Worm (Caenorhabditis elegans) whole organism, L3 larva: ENCODE data around the gene bgal-1.

Experiments used
- daf-12 ChIP-seq: fragments of 150-350 bp; optimal IDR thresholded peaks from 2 replicates; lab custom pipeline; 2014; ENCODE audit warnings: missing biosample characterization, missing genetic modification reagents, missing genetic modification characterization
- egl-5 ChIP-seq: fragments of 150-350 bp; optimal IDR thresholded peaks from 2 replicates; lab custom pipeline; 2017; ENCODE audit warnings: missing biosample characterization, missing genetic modification reagents, missing genetic modification characterization, inconsistent platforms
- jun-1 ChIP-seq: fragments of 150-350 bp; optimal IDR thresholded peaks from 2 replicates; lab custom pipeline; 2014; ENCODE audit warnings: missing biosample characterization, missing genetic modification reagents, missing genetic modification characterization
- nhr-76 ChIP-seq: fragments of 150-350 bp; sonication (generic microtip); optimal IDR thresholded peaks from 5 replicates; lab custom pipeline; 2014; ENCODE audit warnings: missing biosample characterization, missing genetic modification characterization
- nhr-77 ChIP-seq: fragments of 150-350 bp; optimal IDR thresholded peaks from 2 replicates; lab custom pipeline; 2014; ENCODE audit warnings: missing biosample characterization, missing genetic modification characterization
- sea-2 ChIP-seq: fragments of 150-350 bp; sonication (generic microtip); optimal IDR thresholded peaks from 4 replicates; lab custom pipeline; 2014; ENCODE audit warnings: missing biosample characterization, missing genetic modification reagents, missing genetic modification characterization
- unc-39 ChIP-seq: sonication (generic microtip); optimal IDR thresholded peaks from 4 replicates; lab custom pipeline; 2017; ENCODE audit warnings: missing biosample characterization, missing genetic modification characterization
- unc-62 ChIP-seq: fragments of 150-350 bp; sonication (generic microtip); optimal IDR thresholded peaks from 4 replicates; lab custom pipeline; 2014; ENCODE audit warnings: missing biosample characterization, missing genetic modification reagents, missing genetic modification characterization
- zag-1 ChIP-seq: fragments of 150-350 bp; optimal IDR thresholded peaks from 2 replicates; lab custom pipeline; 2014; ENCODE audit warnings: missing biosample characterization, missing genetic modification characterization

DNA sequence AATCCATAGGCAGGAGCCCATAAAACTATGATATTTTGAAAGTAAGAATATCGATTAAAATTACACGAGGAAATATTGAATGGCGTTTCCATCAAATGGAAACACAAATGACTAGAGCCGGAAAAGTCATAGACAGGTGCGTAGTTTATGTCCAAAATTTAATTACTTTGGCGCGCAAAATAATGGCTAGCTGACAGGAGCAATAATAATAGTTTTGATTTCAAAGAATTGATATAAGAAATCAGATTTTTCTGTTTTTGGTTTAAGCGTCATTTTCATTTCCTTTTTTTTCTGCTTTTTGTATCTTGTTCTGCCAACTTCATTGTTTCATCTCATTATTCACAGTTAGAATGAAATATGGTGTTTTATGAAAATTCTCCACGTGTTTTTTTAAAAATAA, 37.2 kb upstream of the bgal-1 start, which contains the start of gene F07B10.4:
- no peak for TF ChIP-seq nhr-77 (tag; lab: Kevin White, UChicago)
- no peak for TF ChIP-seq sea-2 (GFP tag; lab: Kevin White, UChicago)
- no peak for TF ChIP-seq daf-12 (tag; lab: Kevin White, UChicago)
- TF ChIP-seq unc-39 (tag; lab: Kevin White, UChicago) = no peak
- TF ChIP-seq nhr-76 = no peak
- TF ChIP-seq egl-5 (tag; lab: Kevin White, UChicago) = no peak
- TF ChIP-seq zag-1 (tag; lab: Kevin White, UChicago) = no peak
- TF ChIP-seq jun-1 (tag; lab: Kevin White, UChicago) = no peak
- no peak for TF ChIP-seq unc-62
